Worm (Caenorhabditis elegans) whole organism, L1 larva: Measurements from ENCODE around the gene nas-32.

Experiments used
- C16A3.4 ChIP-seq: fragments of 150-350 bp; optimal IDR thresholded peaks from 2 replicates; lab custom pipeline; 2014; ENCODE audit warnings: missing biosample characterization, missing genetic modification characterization
- Y116A8C.19 ChIP-seq: sonication (generic microtip); optimal IDR thresholded peaks from 2 replicates; lab custom pipeline; 2016; ENCODE audit warnings: missing compliant biosample characterization, missing genetic modification characterization, borderline replicate concordance
- aha-1 ChIP-seq: fragments of 150-350 bp; optimal IDR thresholded peaks from 2 replicates; lab custom pipeline; 2014; ENCODE audit warnings: missing biosample characterization, missing genetic modification characterization
- ama-1 ChIP-seq: fragments of 150-350 bp; optimal IDR thresholded peaks from 2 replicates; lab custom pipeline; 2014
- ceh-82 ChIP-seq, 3 experiments: fragments of 150-350 bp in 1 of 3; sonication (generic microtip) in 2 of 3; optimal IDR thresholded peaks; 2 replicates each; lab custom pipeline; 2014 to 2017; ENCODE audit warnings: missing biosample characterization in 3 of 3, missing genetic modification characterization in 3 of 3
- ceh-88 ChIP-seq: fragments of 200-800 bp; sonication (Bioruptor generic); IDR thresholded peaks from 2 replicates; pipeline ENCODE4 v1.3.6; 2022; ENCODE audit warnings: missing genetic modification characterization, missing compliant biosample characterization
- ces-1 ChIP-seq: fragments of 150-350 bp; optimal IDR thresholded peaks from 2 replicates; lab custom pipeline; 2014; ENCODE audit warnings: missing biosample characterization, missing genetic modification reagents, missing genetic modification characterization
- efl-1 ChIP-seq, 4 experiments: fragments of 150-350 bp; optimal IDR thresholded peaks in 3 of 4; peaks in 1 of 4; 1 replicate in 1 of 4; 2 replicates in 3 of 4; lab custom pipeline; 2014; ENCODE audit warnings: missing biosample characterization in 2 of 4, missing genetic modification characterization in 2 of 4, missing genetic modification reagents in 2 of 4
- egl-13 ChIP-seq: sonication (generic microtip); optimal IDR thresholded peaks from 2 replicates; lab custom pipeline; 2016; ENCODE audit warnings: missing genotype, missing genetic modification reagents, missing genetic modification characterization, missing compliant biosample characterization
- fkh-10 ChIP-seq: sonication (generic microtip); optimal IDR thresholded peaks from 2 replicates; lab custom pipeline; 2017; ENCODE audit warnings: missing biosample characterization, missing genetic modification reagents, missing genetic modification characterization
- fos-1 ChIP-seq: fragments of 150-350 bp; optimal IDR thresholded peaks from 2 replicates; lab custom pipeline; 2014; ENCODE audit warnings: missing biosample characterization, missing genetic modification characterization
- grh-1 ChIP-seq: fragments of 200-800 bp; sonication (Bioruptor generic); IDR thresholded peaks from 2 replicates; pipeline ENCODE4 v1.3.6; 2022; ENCODE audit warnings: missing genetic modification reagents, missing genetic modification characterization, missing compliant biosample characterization
- irx-1 ChIP-seq: sonication (generic microtip); optimal IDR thresholded peaks from 2 replicates; lab custom pipeline; 2016; ENCODE audit warnings: missing genetic modification characterization, missing compliant biosample characterization
- jun-1 ChIP-seq: fragments of 150-350 bp; optimal IDR thresholded peaks from 2 replicates; lab custom pipeline; 2014; ENCODE audit warnings: missing biosample characterization, missing genetic modification reagents, missing genetic modification characterization
- lin-13 ChIP-seq: fragments of 150-350 bp; optimal IDR thresholded peaks from 2 replicates; lab custom pipeline; 2014; ENCODE audit warnings: missing biosample characterization, missing genetic modification reagents, missing genetic modification characterization
- lin-15B ChIP-seq: fragments of 150-350 bp; sonication (generic microtip); optimal IDR thresholded peaks from 3 replicates; lab custom pipeline; 2014; ENCODE audit warnings: missing biosample characterization, missing genetic modification characterization
- lin-35 ChIP-seq, 2 experiments: fragments of 150-350 bp; optimal IDR thresholded peaks; 2 replicates each; lab custom pipeline; 2014; ENCODE audit warnings: missing biosample characterization in 2 of 2, missing genetic modification characterization in 2 of 2, missing genetic modification reagents in 2 of 2
- lin-39 ChIP-seq: fragments of 150-350 bp; optimal IDR thresholded peaks from 2 replicates; lab custom pipeline; 2014; ENCODE audit warnings: missing biosample characterization, missing genetic modification reagents, missing genetic modification characterization
- lir-3 ChIP-seq: sonication (generic microtip); optimal IDR thresholded peaks from 2 replicates; lab custom pipeline; 2016; ENCODE audit warnings: mild to moderate bottlenecking, missing genetic modification characterization, moderate library complexity, missing compliant biosample characterization; ENCODE audit not compliant: poor library complexity
- mab-9 ChIP-seq: fragments of 200-800 bp; sonication (Bioruptor generic); IDR thresholded peaks from 2 replicates; pipeline ENCODE4 v1.3.6; 2022; ENCODE audit warnings: missing genetic modification reagents, missing genetic modification characterization, missing compliant biosample characterization
- mdl-1 ChIP-seq, 2 experiments: fragments of 150-350 bp; optimal IDR thresholded peaks; 2 replicates each; lab custom pipeline; 2014 to 2017; ENCODE audit warnings: missing biosample characterization in 2 of 2, missing genetic modification characterization in 2 of 2, inconsistent platforms in 1 of 2
- mef-2 ChIP-seq: fragments of 150-350 bp; optimal IDR thresholded peaks from 2 replicates; lab custom pipeline; 2014; ENCODE audit warnings: missing biosample characterization, missing genetic modification characterization
- mep-1 ChIP-seq: fragments of 150-350 bp; optimal IDR thresholded peaks from 2 replicates; lab custom pipeline; 2014; ENCODE audit warnings: missing biosample characterization, missing genetic modification characterization
- nhr-19 ChIP-seq: fragments of 200-800 bp; sonication (Bioruptor generic); conservative IDR thresholded peaks from 2 replicates; pipeline ENCODE4 v1.3.6; 2022; ENCODE audit warnings: missing genetic modification characterization, missing compliant biosample characterization
- nhr-237 ChIP-seq: fragments of 150-350 bp; optimal IDR thresholded peaks from 2 replicates; lab custom pipeline; 2014; ENCODE audit warnings: missing biosample characterization, missing genetic modification characterization
- nhr-85 ChIP-seq: sonication (generic microtip); peaks from one replicate; lab custom pipeline; 2016; ENCODE audit warnings: missing genetic modification characterization, inconsistent platforms, missing compliant biosample characterization
- pag-3 ChIP-seq: sonication (generic microtip); optimal IDR thresholded peaks from 2 replicates; lab custom pipeline; 2017; ENCODE audit warnings: missing genetic modification characterization, mild to moderate bottlenecking, missing compliant biosample characterization, antibody characterized with exemption, borderline replicate concordance; ENCODE audit not compliant: insufficient read depth
- pqm-1 ChIP-seq: sonication (generic microtip); optimal IDR thresholded peaks from 3 replicates; lab custom pipeline; 2017; ENCODE audit warnings: missing biosample characterization, missing genetic modification characterization
- rnt-1 ChIP-seq: sonication (generic microtip); optimal IDR thresholded peaks from 2 replicates; lab custom pipeline; 2016; ENCODE audit warnings: mild to moderate bottlenecking, missing genetic modification characterization, moderate library complexity, missing compliant biosample characterization
- snpc-4 ChIP-seq: fragments of 150-350 bp; optimal IDR thresholded peaks from 2 replicates; lab custom pipeline; 2014; ENCODE audit warnings: missing biosample characterization, missing genetic modification characterization
- snu-23 ChIP-seq: sonication (generic microtip); optimal IDR thresholded peaks from 2 replicates; lab custom pipeline; 2016; ENCODE audit warnings: missing genetic modification characterization, missing compliant biosample characterization
- sox-4 ChIP-seq: sonication (generic microtip); optimal IDR thresholded peaks from 2 replicates; lab custom pipeline; 2016; ENCODE audit warnings: missing genetic modification characterization, missing compliant biosample characterization
- sup-37 ChIP-seq: fragments of 200-800 bp; sonication (Bioruptor generic); optimal IDR thresholded peaks from 2 replicates; lab custom pipeline; 2018; ENCODE audit warnings: mild to moderate bottlenecking, missing genetic modification characterization, missing compliant biosample characterization
- tbx-2 ChIP-seq: sonication (generic microtip); optimal IDR thresholded peaks from 2 replicates; lab custom pipeline; 2016; ENCODE audit warnings: missing genetic modification characterization, missing compliant biosample characterization
- tlp-1 ChIP-seq: fragments of 150-350 bp; optimal IDR thresholded peaks from 2 replicates; lab custom pipeline; 2014; ENCODE audit warnings: missing biosample characterization, missing genetic modification characterization
- unc-30 ChIP-seq: sonication (generic microtip); optimal IDR thresholded peaks from 2 replicates; lab custom pipeline; 2017; ENCODE audit warnings: missing biosample characterization, missing genetic modification characterization
- vab-15 ChIP-seq: sonication (generic microtip); optimal IDR thresholded peaks from 2 replicates; lab custom pipeline; 2017; ENCODE audit warnings: missing genotype, mild to moderate bottlenecking, missing genetic modification characterization, missing compliant biosample characterization
- ztf-4 ChIP-seq: fragments of 150-350 bp; optimal IDR thresholded peaks from 2 replicates; lab custom pipeline; 2014; ENCODE audit warnings: missing biosample characterization, missing genetic modification characterization

The nas-32 gene

ce11 chrV:854966-855365 is 44.0 kb downstream of the nas-32 start, which contains the start of gene K09C6.9:
K09C6.9 (minus strand) TSS chrV:855066.
- TF ChIP-seq snu-23 (no peak), lin-15B (tag; lab: Kevin White, UChicago) (no peak), mef-2 (tag; lab: Kevin White, UChicago) (no peak), vab-15 (tag; lab: Kevin White, UChicago) (no peak), grh-1 (no peak), nhr-19 (GFP tag; lab: Robert Waterston, UW) (no peak), egl-13 (tag; lab: Kevin White, UChicago) (no peak), ama-1 (lab: Kevin White, UChicago) (no peak), ceh-82 (tag; optimal IDR thresholded peaks at IDR 0.05; lab: Kevin White, UChicago) (no peak), unc-30 (tag; lab: Kevin White, UChicago) (no peak), lin-39 (tag; lab: Kevin White, UChicago) (no peak), nhr-237 (tag; lab: Kevin White, UChicago) (no peak), pag-3 (tag; lab: Kevin White, UChicago) (no peak), rnt-1 (tag; lab: Kevin White, UChicago) (no peak), tlp-1 (no peak), mab-9 (GFP tag; lab: Robert Waterston, UW) (no peak)

ce11 chrV:852184-852583 is 46.8 kb downstream of the nas-32 start, which contains the start of gene K09C6.3:
K09C6.3 (plus strand) TSS chrV:852484.
- TF ChIP-seq fos-1 (tag; lab: Kevin White, UChicago) (no peak), ztf-4 (no peak), mab-9 (GFP tag; lab: Robert Waterston, UW) (no peak), lir-3 (tag; lab: Kevin White, UChicago) (no peak), mef-2 (tag; lab: Kevin White, UChicago) (no peak), Y116A8C.19 (tag; lab: Kevin White, UChicago) (no peak)

ce11 chrV:849512-849911 is 49.5 kb downstream of the nas-32 start, which contains the start of gene srbc-12:
srbc-12 (plus strand) TSS chrV:849812.
- TF ChIP-seq unc-30 (tag; lab: Kevin White, UChicago) (no peak), aha-1 (tag; lab: Kevin White, UChicago) (no peak), lin-35 (GFP tag; optimal IDR thresholded peaks at IDR 0.05; lab: Kevin White, UChicago) (no peak), sup-37 (GFP tag; lab: Kevin White, UChicago) (no peak), nhr-19 (GFP tag; lab: Robert Waterston, UW) (no peak), ceh-88 (GFP tag; lab: Robert Waterston, UW) (no peak), fkh-10 (GFP tag; lab: Kevin White, UChicago) (no peak), ces-1 (GFP tag; lab: Kevin White, UChicago) (no peak), irx-1 (tag; lab: Kevin White, UChicago) (no peak), pqm-1 (tag; lab: Kevin White, UChicago) (no peak), efl-1 (optimal IDR thresholded peaks at IDR 0.05; lab: Kevin White, UChicago) (no peak), efl-1 (GFP tag; optimal IDR thresholded peaks at IDR 0.05 in 1 of 2; lab: Kevin White, UChicago) (no peak), grh-1 (no peak), mdl-1 (tag; optimal IDR thresholded peaks at IDR 0.05; lab: Kevin White, UChicago) (no peak), fos-1 (tag; lab: Kevin White, UChicago) (no peak), snu-23 (no peak), tbx-2 (tag; lab: Kevin White, UChicago) (no peak), sox-4 (tag; lab: Kevin White, UChicago) (no peak)

ce11 chrV:849042-849441 is 49.9 kb downstream of the nas-32 start:
- no peak for TF ChIP-seq efl-1 (optimal IDR thresholded peaks at IDR 0.05; lab: Kevin White, UChicago)
- peak in 1 of 2 experiments; percentile 56 for TF ChIP-seq efl-1 (GFP tag; optimal IDR thresholded peaks at IDR 0.05 in 1 of 2; lab: Kevin White, UChicago)
- TF ChIP-seq nhr-85 (tag; lab: Kevin White, UChicago) = peak; percentile 52
- TF ChIP-seq snpc-4 (tag; lab: Kevin White, UChicago) = no peak
- no peak for TF ChIP-seq C16A3.4
- no peak for TF ChIP-seq jun-1 (tag; lab: Kevin White, UChicago)
- no peak for TF ChIP-seq mep-1 (tag; lab: Kevin White, UChicago)
- no peak for TF ChIP-seq lin-13 (GFP tag; lab: Kevin White, UChicago)
- no peak for TF ChIP-seq lin-35 (GFP tag; optimal IDR thresholded peaks at IDR 0.05; lab: Kevin White, UChicago)
- no peak for TF ChIP-seq tlp-1
- TF ChIP-seq, all 84 proteins: peak for 2
